Fruit fly (Drosophila melanogaster): Measurements from ENCODE around the gene CG2082.

The CG2082 gene

dm6 chr3R:5789025-5789953, 8.4 kb upstream of the CG2082 start, which contains the start of the genes Hat1 and Rpn5 (continued):
- peak; percentile 92 for TF ChIP-seq CG16863 (GFP tag; optimal IDR thresholded peaks at IDR 0.05)
- peak; percentile 61; the same call in 3 of the 4 replicates for TF ChIP-seq Gug (GFP tag; IDR thresholded peaks at IDR 0.05)
- TF ChIP-seq CG15601 (tag; optimal IDR thresholded peaks at IDR 0.05) = peak; percentile 53
- no peak for TF ChIP-seq fd64A (GFP tag; optimal IDR thresholded peaks at IDR 0.05)
- peak; percentile 69 for TF ChIP-seq CG7839 (tag; optimal IDR thresholded peaks at IDR 0.05)
- peak; percentile 64 for TF ChIP-seq CG6689 (GFP tag; IDR thresholded peaks at IDR 0.05)
- peak; percentile 56 for TF ChIP-seq nom (GFP tag; optimal IDR thresholded peaks at IDR 0.05)
- TF ChIP-seq maf-S (GFP tag; optimal IDR thresholded peaks at IDR 0.05) = peak; percentile 88
- no peak for TF ChIP-seq hkb (optimal IDR thresholded peaks at IDR 0.05)
- peak; percentile 56 for TF ChIP-seq hkb (GFP tag; IDR thresholded peaks at IDR 0.05)
- TF ChIP-seq CG43689 (GFP tag; IDR thresholded peaks at IDR 0.05) = no peak
- no peak for TF ChIP-seq pan (optimal IDR thresholded peaks at IDR 0.05)
- TF ChIP-seq pan (GFP tag; optimal IDR thresholded peaks at IDR 0.05 in 1 of 2, IDR thresholded peaks at IDR 0.05 in 1 of 2) = peak in 1 of 2 experiments; percentile 31
- TF ChIP-seq H2.0 (GFP tag; IDR thresholded peaks at IDR 0.05) = peak; percentile 59
- TF ChIP-seq Dll (GFP tag; IDR thresholded peaks at IDR 0.05; ENCODE audit: partially characterized antibody) = peak; percentile 87
- no peak for TF ChIP-seq HLHmδ (GFP tag; optimal IDR thresholded peaks at IDR 0.05)
- TF ChIP-seq gsb (GFP tag; IDR thresholded peaks at IDR 0.05) = no peak
- peak; percentile 66 for TF ChIP-seq HHEX (GFP tag; optimal IDR thresholded peaks at IDR 0.05)
- TF ChIP-seq bab2 (GFP tag; optimal IDR thresholded peaks at IDR 0.05) = peak; percentile 91
- TF ChIP-seq BtbVII (GFP tag; optimal IDR thresholded peaks at IDR 0.05) = peak; percentile 60
- peak; percentile 80 for TF ChIP-seq luna (GFP tag; optimal IDR thresholded peaks at IDR 0.05)
- TF ChIP-seq Awh (GFP tag; IDR thresholded peaks at IDR 0.05) = no peak
- TF ChIP-seq pfk (GFP tag; optimal IDR thresholded peaks at IDR 0.05) = no peak
- peak; percentile 64; the same call in 1 of the 3 replicates for TF ChIP-seq CG6791 (GFP tag; IDR thresholded peaks at IDR 0.05; ENCODE audit: partially characterized antibody)
- peak; percentile 75 for TF ChIP-seq CG10543 (GFP tag; optimal IDR thresholded peaks at IDR 0.05)
- TF ChIP-seq oc (tag; optimal IDR thresholded peaks at IDR 0.05) = peak; percentile 0
- 0 out of 2 replicates have a peak, but pooled peaks have one; percentile 33 for TF ChIP-seq CG8765 (GFP tag; IDR thresholded peaks at IDR 0.05)
- TF ChIP-seq CG9797 (GFP tag; optimal IDR thresholded peaks at IDR 0.05) = peak; percentile 41
- TF ChIP-seq CG3838 (GFP tag; optimal IDR thresholded peaks at IDR 0.05) = peak; percentile 59
- peak; percentile 49 for TF ChIP-seq fd3F (GFP tag; optimal IDR thresholded peaks at IDR 0.05)
- TF ChIP-seq Sox102F (GFP tag; optimal IDR thresholded peaks at IDR 0.05) = peak; percentile 64
- TF ChIP-seq CG34224 (GFP tag; IDR thresholded peaks at IDR 0.05; ENCODE audit: partially characterized antibody) = peak; percentile 76
- peak; percentile 65 for TF ChIP-seq jing (GFP tag; optimal IDR thresholded peaks at IDR 0.05)
- TF ChIP-seq CG6272 (GFP tag; IDR thresholded peaks at IDR 0.05) = peak; percentile 49
- no peak for TF ChIP-seq CG5953 (GFP tag; IDR thresholded peaks at IDR 0.05)
- TF ChIP-seq zf30C (GFP tag; optimal IDR thresholded peaks at IDR 0.05) = no peak
- no peak for TF ChIP-seq sd (tag; optimal IDR thresholded peaks at IDR 0.05)
- TF ChIP-seq CG9817 (tag; optimal IDR thresholded peaks at IDR 0.05) = peak; percentile 76
- peak; percentile 70; the same call in 1 of the 2 replicates for TF ChIP-seq Xrp1 (GFP tag; IDR thresholded peaks at IDR 0.05)
- TF ChIP-seq CG17186 (GFP tag; optimal IDR thresholded peaks at IDR 0.05) = peak; percentile 57
- TF ChIP-seq CG18764 (GFP tag; optimal IDR thresholded peaks at IDR 0.05) = peak; percentile 79
- TF ChIP-seq CG11085 (GFP tag; IDR thresholded peaks at IDR 0.05) = peak; percentile 46; the same call in 1 of the 2 replicates
- TF ChIP-seq sug (tag; optimal IDR thresholded peaks at IDR 0.05) = peak; percentile 70
- TF ChIP-seq CG14441 (GFP tag; IDR thresholded peaks at IDR 0.05) = peak; percentile 70; the same call in 1 of the 2 replicates
- TF ChIP-seq schlank (tag; optimal IDR thresholded peaks at IDR 0.05) = peak; percentile 27
- peak; percentile 62 for TF ChIP-seq cwo (GFP tag; optimal IDR thresholded peaks at IDR 0.05)
- peak; percentile 90 for TF ChIP-seq ems (GFP tag; optimal IDR thresholded peaks at IDR 0.05)
- peak; percentile 78 for TF ChIP-seq slbo (GFP tag; IDR thresholded peaks at IDR 0.05)

All from whole organism, embryonic.